Worm (Caenorhabditis elegans) whole organism, midembryonic: ENCODE results near the gene E_BE45912.2.
A peak's percentile ranks its signal among the peaks of the same experiment; 100 is the strongest.
"Not testable (repeated sequence)": the region's sequence is repeated elsewhere in the genome, so short reads cannot be mapped to it uniquely, and the experiment has no call there.

Experiments
- T22C8.4 ChIP-seq: fragments of 200-800 bp; sonication (Bioruptor generic); IDR thresholded peaks from 2 replicates; pipeline ENCODE4 v1.3.6; 2022; ENCODE audit warnings: missing genetic modification characterization, missing compliant biosample characterization
- cog-1 ChIP-seq: sonication (generic microtip); optimal IDR thresholded peaks from 2 replicates; lab custom pipeline; 2016; ENCODE audit warnings: missing genetic modification characterization, missing compliant biosample characterization
- flt-1 ChIP-seq: fragments of 200-800 bp; sonication (Bioruptor generic); IDR thresholded peaks from 2 replicates; pipeline ENCODE4 v1.3.6; 2022; ENCODE audit warnings: missing genetic modification characterization, missing compliant biosample characterization
- klf-2 ChIP-seq: fragments of 200-800 bp; sonication (Bioruptor generic); conservative IDR thresholded peaks from 2 replicates; pipeline ENCODE4 v1.3.6; 2022; ENCODE audit warnings: missing genetic modification reagents, missing genetic modification characterization, missing compliant biosample characterization
- med-1 ChIP-seq: sonication (generic microtip); optimal IDR thresholded peaks from 2 replicates; lab custom pipeline; 2017; ENCODE audit warnings: missing genetic modification characterization, mild to moderate bottlenecking, missing compliant biosample characterization, antibody characterized with exemption, missing genetic modification reagents; ENCODE audit not compliant: insufficient read depth
- ref-1 ChIP-seq: fragments of 200-800 bp; sonication (Bioruptor generic); conservative IDR thresholded peaks from 2 replicates; pipeline ENCODE4 v1.3.6; 2022; ENCODE audit warnings: missing genetic modification reagents, missing genetic modification characterization, missing compliant biosample characterization
- tab-1 ChIP-seq: fragments of 200-800 bp; sonication (Bioruptor generic); IDR thresholded peaks from 2 replicates; pipeline ENCODE4 v1.3.6; 2022; ENCODE audit warnings: missing genetic modification characterization, missing compliant biosample characterization
- ztf-23 ChIP-seq: fragments of 200-800 bp; sonication (Bioruptor generic); IDR thresholded peaks from 2 replicates; pipeline ENCODE4 v1.3.6; 2022; ENCODE audit warnings: missing genetic modification reagents, missing genetic modification characterization, missing compliant biosample characterization
- ztf-29 ChIP-seq: fragments of 200-800 bp; sonication (Bioruptor generic); IDR thresholded peaks from 2 replicates; pipeline ENCODE4 v1.3.6; 2022; ENCODE audit warnings: missing genetic modification reagents, missing genetic modification characterization, missing compliant biosample characterization

E_BE45912.2 gene

ce11 chrIII:1030965-1031364 lies at the start of gene E_BE45912.2, which contains the start of gene clc-26:
E_BE45912.2 (minus strand) TSS chrIII:1031103.
clc-26 (minus strand) TSS chrIII:1031065.
- TF ChIP-seq ztf-29 (GFP tag; lab: Robert Waterston, UW) (no peak), ref-1 (GFP tag; lab: Robert Waterston, UW) (no peak), ztf-23 (GFP tag; lab: Robert Waterston, UW) (no peak), flt-1 (GFP tag; lab: Robert Waterston, UW) (no peak), tab-1 (no peak)

- TF ChIP-seq tab-1 = no peak
- peak; percentile 71 for TF ChIP-seq T22C8.4 (GFP tag; lab: Robert Waterston, UW)
- TF ChIP-seq flt-1 (GFP tag; lab: Robert Waterston, UW) = peak; percentile 61; the same call in 1 of the 2 replicates
- TF ChIP-seq med-1 (GFP tag; lab: Kevin White, UChicago) = no peak
- TF ChIP-seq ref-1 (GFP tag; lab: Robert Waterston, UW) = no peak
- no peak for TF ChIP-seq klf-2
- no peak for TF ChIP-seq ztf-29 (GFP tag; lab: Robert Waterston, UW)
- TF ChIP-seq cog-1 = peak; percentile 68
- TF ChIP-seq ztf-23 (GFP tag; lab: Robert Waterston, UW) = 0 out of 2 replicates have a peak, but pooled peaks have one; percentile 40
These were observed 49.6 kb upstream of the E_BE45912.2 start, which contains the start of the genes rab-18 and kbp-4 for ce11 chrIII:1080536-1080935. rab-18 (minus strand) TSS chrIII:1080775. kbp-4 (plus strand) TSS chrIII:1080901.

- TF ChIP-seq med-1 (GFP tag; lab: Kevin White, UChicago); tab-1; ztf-29 (GFP tag; lab: Robert Waterston, UW): not testable (repeated sequence)
These were observed 45.5 kb upstream of the E_BE45912.2 start, which contains the start of gene uaf-1 for ce11 chrIII:1076383-1076782. uaf-1 (minus strand) TSS chrIII:1076555.

ce11 chrIII:1074152-1074551 lies 43.2 kb upstream of the E_BE45912.2 start:
- TF ChIP-seq flt-1 (GFP tag; lab: Robert Waterston, UW) (no peak), klf-2 (no peak), ztf-23 (GFP tag; lab: Robert Waterston, UW) (no peak), cog-1 (no peak), tab-1 (no peak), T22C8.4 (GFP tag; lab: Robert Waterston, UW) (no peak), ztf-29 (GFP tag; lab: Robert Waterston, UW) (no peak), med-1 (GFP tag; lab: Kevin White, UChicago) (no peak)

- TF ChIP-seq med-1 (GFP tag; lab: Kevin White, UChicago) (no peak), tab-1 (no peak), T22C8.4 (GFP tag; lab: Robert Waterston, UW) (no peak), flt-1 (GFP tag; lab: Robert Waterston, UW) (no peak), ztf-29 (GFP tag; lab: Robert Waterston, UW) (no peak), klf-2 (no peak), ref-1 (GFP tag; lab: Robert Waterston, UW) (no peak), ztf-23 (GFP tag; lab: Robert Waterston, UW) (no peak), cog-1 (no peak)
These were observed 29.1 kb upstream of the E_BE45912.2 start, which contains the start of gene BE0003N10.6 for ce11 chrIII:1059961-1060360. BE0003N10.6 (minus strand) TSS chrIII:1060061.

ce11 chrIII:1058881-1059280 lies 28.0 kb upstream of the E_BE45912.2 start:
- TF ChIP-seq med-1 (GFP tag; lab: Kevin White, UChicago) = no peak
- TF ChIP-seq ztf-23 (GFP tag; lab: Robert Waterston, UW) = no peak
- no peak for TF ChIP-seq ref-1 (GFP tag; lab: Robert Waterston, UW)
- no peak for TF ChIP-seq tab-1
- TF ChIP-seq T22C8.4 (GFP tag; lab: Robert Waterston, UW) = no peak
- TF ChIP-seq cog-1 = no peak
- TF ChIP-seq flt-1 (GFP tag; lab: Robert Waterston, UW) = no peak
- TF ChIP-seq ztf-29 (GFP tag; lab: Robert Waterston, UW) = no peak
- no peak for TF ChIP-seq klf-2

- TF ChIP-seq klf-2 (no peak), T22C8.4 (GFP tag; lab: Robert Waterston, UW) (peak; percentile 84)
These were observed 27.2 kb upstream of the E_BE45912.2 start for ce11 chrIII:1058074-1058473.

- TF ChIP-seq T22C8.4 (GFP tag; lab: Robert Waterston, UW) = peak; percentile 54
These were observed 26.2 kb upstream of the E_BE45912.2 start for ce11 chrIII:1056989-1057687.

ce11 chrIII:1054096-1054495 lies 23.2 kb upstream of the E_BE45912.2 start:
- TF ChIP-seq ref-1 (GFP tag; lab: Robert Waterston, UW) = no peak
- 0 out of 2 replicates have a peak, but pooled peaks have one; percentile 45 for TF ChIP-seq ztf-23 (GFP tag; lab: Robert Waterston, UW)
- TF ChIP-seq klf-2 = no peak
- 0 out of 2 replicates have a peak, but pooled peaks have one; percentile 25 for TF ChIP-seq tab-1
- TF ChIP-seq ztf-29 (GFP tag; lab: Robert Waterston, UW) = 0 out of 2 replicates have a peak, but pooled peaks have one; percentile 6
- no peak for TF ChIP-seq flt-1 (GFP tag; lab: Robert Waterston, UW)

ce11 chrIII:1053067-1053466 lies 22.2 kb upstream of the E_BE45912.2 start, which contains the start of gene fbxo-11.2:
fbxo-11.2 (minus strand) TSS chrIII:1053242.
- TF ChIP-seq klf-2 (no peak), cog-1 (no peak), ztf-29 (GFP tag; lab: Robert Waterston, UW) (no peak), med-1 (GFP tag; lab: Kevin White, UChicago) (no peak), ref-1 (GFP tag; lab: Robert Waterston, UW) (no peak), T22C8.4 (GFP tag; lab: Robert Waterston, UW) (no peak), tab-1 (no peak), flt-1 (GFP tag; lab: Robert Waterston, UW) (no peak), ztf-23 (GFP tag; lab: Robert Waterston, UW) (no peak)
